Worm (Caenorhabditis elegans) whole organism, L1 larva: Measurements from ENCODE around the gene T06C12.9.

ENCODE experiments used
- blmp-1 ChIP-seq: fragments of 150-350 bp; optimal IDR thresholded peaks from 2 replicates; lab custom pipeline; 2014; ENCODE audit warnings: missing biosample characterization, missing genetic modification characterization
- ceh-90 ChIP-seq: sonication (generic microtip); optimal IDR thresholded peaks from 2 replicates; lab custom pipeline; 2016; ENCODE audit warnings: missing genetic modification characterization, missing compliant biosample characterization
- egl-27 ChIP-seq, 2 experiments: fragments of 150-350 bp in 1 of 2; sonication (generic microtip); optimal IDR thresholded peaks; 3 replicates each; lab custom pipeline; 2017 to 2018; ENCODE audit warnings: missing biosample characterization in 2 of 2, missing genetic modification characterization in 2 of 2, missing genetic modification reagents in 2 of 2
- fos-1 ChIP-seq: fragments of 150-350 bp; optimal IDR thresholded peaks from 2 replicates; lab custom pipeline; 2014; ENCODE audit warnings: missing biosample characterization, missing genetic modification characterization
- grh-1 ChIP-seq: fragments of 200-800 bp; sonication (Bioruptor generic); IDR thresholded peaks from 2 replicates; pipeline ENCODE4 v1.3.6; 2022; ENCODE audit warnings: missing genetic modification reagents, missing genetic modification characterization, missing compliant biosample characterization
- nhr-47 ChIP-seq: sonication (generic microtip); optimal IDR thresholded peaks from 2 replicates; lab custom pipeline; 2016; ENCODE audit warnings: mild to moderate bottlenecking, missing genetic modification characterization, moderate library complexity, missing compliant biosample characterization
- nhr-71 ChIP-seq: sonication (generic microtip); optimal IDR thresholded peaks from 2 replicates; lab custom pipeline; 2016; ENCODE audit warnings: mild to moderate bottlenecking, missing genetic modification characterization, moderate library complexity, missing compliant biosample characterization
- unc-130 ChIP-seq: fragments of 150-350 bp; optimal IDR thresholded peaks from 2 replicates; lab custom pipeline; 2017; ENCODE audit warnings: missing biosample characterization, missing genetic modification characterization, inconsistent platforms
- unc-62 ChIP-seq: fragments of 150-350 bp; optimal IDR thresholded peaks from 2 replicates; lab custom pipeline; 2014; ENCODE audit warnings: missing biosample characterization, missing genetic modification reagents, missing genetic modification characterization

ce11 chrV:15912677-15913076 lies 26.8 kb upstream of the T06C12.9 start:
- TF ChIP-seq nhr-47 = no peak
- TF ChIP-seq grh-1 (GFP tag; lab: Robert Waterston, UW) = no peak
- no peak for TF ChIP-seq ceh-90 (tag; lab: Kevin White, UChicago)
- no peak for TF ChIP-seq fos-1 (tag; lab: Kevin White, UChicago)
- TF ChIP-seq unc-62 (GFP tag; lab: Kevin White, UChicago) = no peak
- TF ChIP-seq blmp-1 (tag; lab: Kevin White, UChicago) = no peak
- TF ChIP-seq unc-130 (tag; lab: Kevin White, UChicago) = no peak
- no peak for TF ChIP-seq nhr-71 (tag; lab: Kevin White, UChicago)
- no peak for TF ChIP-seq egl-27 (tag; optimal IDR thresholded peaks at IDR 0.05; lab: Kevin White, UChicago)
